Worm (Caenorhabditis elegans) whole organism, L1 larva: ENCODE measurements around the gene chil-1.

Experiments
- egl-27 ChIP-seq, 2 experiments: fragments of 150-350 bp in 1 of 2; sonication (generic microtip); optimal IDR thresholded peaks; 3 replicates each; lab custom pipeline; 2017 to 2018; ENCODE audit warnings: missing biosample characterization in 2 of 2, missing genetic modification characterization in 2 of 2, missing genetic modification reagents in 2 of 2
- nhr-11 ChIP-seq: fragments of 150-350 bp; optimal IDR thresholded peaks from 2 replicates; lab custom pipeline; 2014; ENCODE audit warnings: missing biosample characterization, missing genetic modification characterization
- skn-1 ChIP-seq: fragments of 150-350 bp; optimal IDR thresholded peaks from 2 replicates; lab custom pipeline; 2014; ENCODE audit warnings: missing biosample characterization, missing genetic modification characterization
- ztf-4 ChIP-seq: fragments of 150-350 bp; optimal IDR thresholded peaks from 2 replicates; lab custom pipeline; 2014; ENCODE audit warnings: missing biosample characterization, missing genetic modification characterization

- no peak for TF ChIP-seq nhr-11
- TF ChIP-seq egl-27 (tag; optimal IDR thresholded peaks at IDR 0.05; lab: Kevin White, UChicago), result no peak
- no peak for TF ChIP-seq ztf-4
- no peak for TF ChIP-seq skn-1 (tag; lab: Kevin White, UChicago)
Measured at ce11 chrII:9871061-9871460, 4.8 kb upstream of the chil-1 start, which contains the start of gene chil-7.
